Fruit fly (Drosophila melanogaster): ENCODE measurements around the gene CG15172.

Gene CG15172

DNA sequence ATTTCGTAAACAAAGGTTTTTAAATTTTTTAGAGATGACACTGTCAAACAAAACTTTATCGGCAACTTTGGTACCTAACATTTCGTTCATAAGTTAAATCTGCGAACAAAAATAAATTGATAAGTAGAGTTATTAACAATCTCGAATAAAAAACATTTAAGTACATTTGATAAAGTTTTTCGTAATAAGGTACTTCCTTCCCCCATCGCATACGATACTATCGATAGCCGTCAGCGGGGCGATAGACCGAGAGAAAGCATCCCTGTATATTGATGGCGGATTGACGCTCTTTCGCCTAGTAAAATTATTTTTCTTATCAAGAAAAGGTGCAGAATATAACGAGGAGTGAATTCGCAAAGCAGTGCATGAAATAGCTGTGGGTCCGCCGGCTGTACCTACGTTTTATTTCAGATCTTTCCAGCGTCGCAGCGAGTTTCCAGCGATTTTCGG, 22.9 kb downstream of the CG15172 start, which contains the start of the genes Ttc19 and Acn (continued):
- peak; percentile 50 for TF ChIP-seq Elba2 (GFP tag; optimal IDR thresholded peaks at IDR 0.05)
- TF ChIP-seq CG10431 (GFP tag; optimal IDR thresholded peaks at IDR 0.05), result peak; percentile 27
- TF ChIP-seq abd-A (tag; optimal IDR thresholded peaks at IDR 0.05), result no peak
- TF ChIP-seq CG5180 (GFP tag; optimal IDR thresholded peaks at IDR 0.05), result no peak
- TF ChIP-seq sima (GFP tag; optimal IDR thresholded peaks at IDR 0.05), result no peak
- peak; percentile 82 for TF ChIP-seq ara (GFP tag; IDR thresholded peaks at IDR 0.05)
- peak; percentile 86 for TF ChIP-seq slp2 (GFP tag; optimal IDR thresholded peaks at IDR 0.05)
- peak; percentile 87 for TF ChIP-seq CG17829 (tag; optimal IDR thresholded peaks at IDR 0.05)
- TF ChIP-seq CG7745 (tag; optimal IDR thresholded peaks at IDR 0.05), result no peak
- no peak for TF ChIP-seq cad (GFP tag; optimal IDR thresholded peaks at IDR 0.05)
- peak; percentile 59 for TF ChIP-seq CG8359 (GFP tag; optimal IDR thresholded peaks at IDR 0.05; ENCODE audit: borderline replicate concordance)
- TF ChIP-seq vvl (GFP tag; IDR thresholded peaks at IDR 0.05), result peak; percentile 92
- TF ChIP-seq CG13424 (tag; optimal IDR thresholded peaks at IDR 0.05), result peak; percentile 87
- TF ChIP-seq vnd (GFP tag; IDR thresholded peaks at IDR 0.05; ENCODE audit: partially characterized antibody), result peak; percentile 96
- peak; percentile 66 for TF ChIP-seq CG17802 (tag; optimal IDR thresholded peaks at IDR 0.05)
- TF ChIP-seq luna (GFP tag; optimal IDR thresholded peaks at IDR 0.05), result peak; percentile 64
- peak; percentile 84 for TF ChIP-seq repo (GFP tag; optimal IDR thresholded peaks at IDR 0.05)
- TF ChIP-seq Ada2b (GFP tag; IDR thresholded peaks at IDR 0.05), result peak; percentile 75
- TF ChIP-seq Bteb2 (GFP tag; optimal IDR thresholded peaks at IDR 0.05), result peak; percentile 90
- no peak for TF ChIP-seq Sry-β (GFP tag; optimal IDR thresholded peaks at IDR 0.05)
- TF ChIP-seq wek (GFP tag; optimal IDR thresholded peaks at IDR 0.05), result peak; percentile 76
- peak; percentile 39 for TF ChIP-seq mirr (GFP tag; optimal IDR thresholded peaks at IDR 0.05)
- no peak for TF ChIP-seq pros (GFP tag; optimal IDR thresholded peaks at IDR 0.05)
- no peak for TF ChIP-seq D19A (tag; optimal IDR thresholded peaks at IDR 0.05)
- TF ChIP-seq Sin3A (optimal IDR thresholded peaks at IDR 0.05), result peak; percentile 64
- TF ChIP-seq maf-S (GFP tag; optimal IDR thresholded peaks at IDR 0.05), result peak; percentile 89
- peak; percentile 56 for TF ChIP-seq CG1024 (GFP tag; IDR thresholded peaks at IDR 0.05)
- peak; percentile 79 for TF ChIP-seq lmd (GFP tag; IDR thresholded peaks at IDR 0.05)
- peak; percentile 89 for TF ChIP-seq Camta (GFP tag; optimal IDR thresholded peaks at IDR 0.05)
- no peak for TF ChIP-seq tll (GFP tag; optimal IDR thresholded peaks at IDR 0.05)
- peak; percentile 92 for TF ChIP-seq HLH4C (GFP tag; IDR thresholded peaks at IDR 0.05; ENCODE audit: partially characterized antibody)
- TF ChIP-seq CG14667 (GFP tag; IDR thresholded peaks at IDR 0.05), result peak; percentile 77
- peak; percentile 68 for TF ChIP-seq ap (GFP tag; IDR thresholded peaks at IDR 0.05)
- peak; percentile 82 for TF ChIP-seq CG9437 (GFP tag; optimal IDR thresholded peaks at IDR 0.05)
- TF ChIP-seq danr (GFP tag; IDR thresholded peaks at IDR 0.05), result peak; percentile 43; the same call in 1 of the 2 replicates
- peak; percentile 88 for TF ChIP-seq gem (tag; optimal IDR thresholded peaks at IDR 0.05)
- peak; percentile 59 for TF ChIP-seq CG3838 (GFP tag; optimal IDR thresholded peaks at IDR 0.05)
- peak; percentile 7 to 80 for TF ChIP-seq bsh (GFP tag; optimal IDR thresholded peaks at IDR 0.05)
- peak; percentile 98 for TF ChIP-seq CG8281 (tag; optimal IDR thresholded peaks at IDR 0.05)
- peak; percentile 82 for TF ChIP-seq az2 (GFP tag; optimal IDR thresholded peaks at IDR 0.05)
- TF ChIP-seq CHES-1-like (GFP tag; optimal IDR thresholded peaks at IDR 0.05), result peak; percentile 93
- TF ChIP-seq ken (GFP tag; IDR thresholded peaks at IDR 0.05), result peak; percentile 86
- TF ChIP-seq CG4404 (GFP tag; IDR thresholded peaks at IDR 0.05), result peak; percentile 71
- TF ChIP-seq ash1 (GFP tag; optimal IDR thresholded peaks at IDR 0.05), result no peak
- TF ChIP-seq gfzf (GFP tag; optimal IDR thresholded peaks at IDR 0.05), result peak; percentile 37
- TF ChIP-seq bbx (GFP tag; IDR thresholded peaks at IDR 0.05; ENCODE audit: partially characterized antibody), result peak; percentile 96
- peak; percentile 66 for TF ChIP-seq CG2202 (tag; optimal IDR thresholded peaks at IDR 0.05)
- TF ChIP-seq gsb (GFP tag; IDR thresholded peaks at IDR 0.05), result peak; percentile 44; the same call in 1 of the 2 replicates
- peak; percentile 54; the same call in 1 of the 2 replicates for TF ChIP-seq bowl (GFP tag; IDR thresholded peaks at IDR 0.05)
- no peak for TF ChIP-seq sd (tag; optimal IDR thresholded peaks at IDR 0.05)
- peak; percentile 86 for TF ChIP-seq Ptx1 (GFP tag; IDR thresholded peaks at IDR 0.05)
